Fruit fly (Drosophila melanogaster) whole organism, prepupa: ENCODE results near the gene p24-1.

ENCODE experiments used
- Blimp-1 ChIP-seq: fragments of 200-800 bp; sonication (Bioruptor generic); optimal IDR thresholded peaks from 3 replicates; lab custom pipeline; 2017; ENCODE audit warnings: missing biosample characterization, missing genetic modification characterization, mild to moderate bottlenecking, moderate library complexity, missing genetic modification reagents
- CG16779 ChIP-seq: fragments of 200-800 bp; sonication (Bioruptor generic); optimal IDR thresholded peaks from 3 replicates; lab custom pipeline; 2017; ENCODE audit warnings: missing biosample characterization, mild to moderate bottlenecking, missing genetic modification characterization
- CG31627 ChIP-seq: fragments of 200-800 bp; sonication (Bioruptor generic); optimal IDR thresholded peaks from 3 replicates; lab custom pipeline; 2016; ENCODE audit warnings: missing biosample characterization, missing genetic modification characterization
- CG6792 ChIP-seq: fragments of 200-800 bp; sonication (Bioruptor generic); optimal IDR thresholded peaks from 3 replicates; lab custom pipeline; 2016; ENCODE audit warnings: missing biosample characterization, missing genetic modification characterization
- CG6808 ChIP-seq: fragments of 200-800 bp; sonication (Bioruptor generic); optimal IDR thresholded peaks from 3 replicates; lab custom pipeline; 2017; ENCODE audit warnings: missing biosample characterization, missing genetic modification characterization, mild to moderate bottlenecking, moderate library complexity, missing genetic modification reagents
- CG6854 ChIP-seq: fragments of 200-800 bp; sonication (Bioruptor generic); optimal IDR thresholded peaks from 2 replicates; lab custom pipeline; 2017; ENCODE audit warnings: missing biosample characterization, mild to moderate bottlenecking, missing genetic modification characterization
- CG8119 ChIP-seq: fragments of 200-800 bp; sonication (Bioruptor generic); IDR thresholded peaks from 3 replicates; pipeline ENCODE4 v1.3.6; 2022; ENCODE audit warnings: missing biosample characterization, missing genetic modification characterization
- Eip93F ChIP-seq: fragments of 200-800 bp; sonication (Bioruptor generic); optimal IDR thresholded peaks from 2 replicates; lab custom pipeline; 2016; ENCODE audit warnings: missing biosample characterization, mild to moderate bottlenecking, missing genetic modification characterization
- Ets21C ChIP-seq: fragments of 200-800 bp; sonication (Bioruptor generic); optimal IDR thresholded peaks from 3 replicates; lab custom pipeline; 2016; ENCODE audit warnings: missing biosample characterization, missing genetic modification characterization
- Ets96B ChIP-seq: fragments of 200-800 bp; optimal IDR thresholded peaks from 2 replicates; lab custom pipeline; 2019; ENCODE audit warnings: missing biosample characterization, mild to moderate bottlenecking, missing genetic modification characterization, moderate library complexity
- dac ChIP-seq: fragments of 200-800 bp; sonication (Bioruptor generic); optimal IDR thresholded peaks from 2 replicates; lab custom pipeline; 2017; ENCODE audit warnings: missing biosample characterization, mild to moderate bottlenecking, missing genetic modification characterization
- lz ChIP-seq: fragments of 200-800 bp; sonication (Bioruptor generic); optimal IDR thresholded peaks from 3 replicates; lab custom pipeline; 2016; ENCODE audit warnings: missing biosample characterization, missing genetic modification characterization
- net ChIP-seq: fragments of 200-800 bp; sonication (Bioruptor generic); optimal IDR thresholded peaks from 3 replicates; lab custom pipeline; 2016; ENCODE audit warnings: missing biosample characterization, missing genetic modification characterization
- ss ChIP-seq, 2 experiments: fragments of 200-800 bp; sonication (Bioruptor generic); optimal IDR thresholded peaks; 2 replicates in 1 of 2; 3 replicates in 1 of 2; lab custom pipeline; 2017 to 2018; ENCODE audit warnings: mild to moderate bottlenecking in 2 of 2, missing biosample characterization in 2 of 2, missing genetic modification characterization in 2 of 2, moderate library complexity in 1 of 2

- no peak for TF ChIP-seq lz (GFP tag; lab: Kevin White, UChicago)
- no peak for TF ChIP-seq CG8119 (GFP tag; lab: Robert Waterston, UW)
- TF ChIP-seq Ets96B (tag; lab: Kevin White, UChicago), result no peak
- no peak for TF ChIP-seq CG6808
- no peak for TF ChIP-seq Eip93F
- no peak for TF ChIP-seq ss (GFP tag; optimal IDR thresholded peaks at IDR 0.05; lab: Kevin White, UChicago)
- no peak for TF ChIP-seq Ets21C (GFP tag; lab: Kevin White, UChicago)
- no peak for TF ChIP-seq Blimp-1 (GFP tag; lab: Kevin White, UChicago)
- no peak for TF ChIP-seq dac (GFP tag; lab: Kevin White, UChicago)
- no peak for TF ChIP-seq CG6854
- no peak for TF ChIP-seq net (GFP tag; lab: Kevin White, UChicago)
- TF ChIP-seq CG6792 (GFP tag; lab: Kevin White, UChicago), result no peak
- TF ChIP-seq CG16779 (tag; lab: Kevin White, UChicago), result no peak
- no peak for TF ChIP-seq CG31627 (GFP tag; lab: Kevin White, UChicago)
Observed at dm6 chrX:11818767-11819089, 33.6 kb downstream of the p24-1 start.
